Worm (Caenorhabditis elegans) whole organism, L3 larva: ENCODE results near the gene skpt-1.

Experiments
- ZK546.5 ChIP-seq: sonication (generic microtip); optimal IDR thresholded peaks from 2 replicates; lab custom pipeline; 2017; ENCODE audit warnings: missing biosample characterization, missing genetic modification characterization
- ceh-16 ChIP-seq: sonication (generic microtip); optimal IDR thresholded peaks from 2 replicates; lab custom pipeline; 2017; ENCODE audit warnings: missing biosample characterization, missing genetic modification characterization
- ceh-28 ChIP-seq: fragments of 150-350 bp; optimal IDR thresholded peaks from 2 replicates; lab custom pipeline; 2014; ENCODE audit warnings: missing biosample characterization, missing genetic modification reagents, missing genetic modification characterization
- ceh-82 ChIP-seq: fragments of 150-350 bp; optimal IDR thresholded peaks from 2 replicates; lab custom pipeline; 2014; ENCODE audit warnings: missing biosample characterization, missing genetic modification characterization
- ceh-9 ChIP-seq: sonication (generic microtip); optimal IDR thresholded peaks from 2 replicates; lab custom pipeline; 2018; ENCODE audit warnings: missing biosample characterization, missing genetic modification characterization
- daf-12 ChIP-seq: fragments of 150-350 bp; optimal IDR thresholded peaks from 2 replicates; lab custom pipeline; 2014; ENCODE audit warnings: missing biosample characterization, missing genetic modification reagents, missing genetic modification characterization
- egl-5 ChIP-seq: fragments of 150-350 bp; optimal IDR thresholded peaks from 2 replicates; lab custom pipeline; 2017; ENCODE audit warnings: missing biosample characterization, missing genetic modification reagents, missing genetic modification characterization, inconsistent platforms
- elt-1 ChIP-seq: fragments of 150-350 bp; optimal IDR thresholded peaks from 2 replicates; lab custom pipeline; 2014; ENCODE audit warnings: missing biosample characterization, missing genetic modification characterization
- elt-2 ChIP-seq: sonication (generic microtip); optimal IDR thresholded peaks from 2 replicates; lab custom pipeline; 2016; ENCODE audit warnings: missing genetic modification reagents, mild to moderate bottlenecking, missing genetic modification characterization, missing compliant biosample characterization
- elt-3 ChIP-seq, 3 experiments: fragments of 150-350 bp in 1 of 3; sonication (generic microtip) in 2 of 3; optimal IDR thresholded peaks; 2 replicates in 2 of 3; 4 replicates in 1 of 3; lab custom pipeline; 2014 to 2017; ENCODE audit warnings: missing biosample characterization in 3 of 3, missing genetic modification characterization in 3 of 3
- eor-1 ChIP-seq, 2 experiments: fragments of 150-350 bp; optimal IDR thresholded peaks; 2 replicates each; lab custom pipeline; 2014 to 2018; ENCODE audit warnings: missing biosample characterization in 2 of 2, missing genetic modification characterization in 2 of 2
- hmg-11 ChIP-seq: sonication (generic microtip); optimal IDR thresholded peaks from 2 replicates; lab custom pipeline; 2016; ENCODE audit warnings: missing genetic modification characterization, missing compliant biosample characterization
- lin-15B ChIP-seq: fragments of 150-350 bp; optimal IDR thresholded peaks from 2 replicates; lab custom pipeline; 2014; ENCODE audit warnings: missing biosample characterization, missing genetic modification characterization
- lin-39 ChIP-seq: fragments of 150-350 bp; optimal IDR thresholded peaks from 2 replicates; lab custom pipeline; 2018; ENCODE audit warnings: missing biosample characterization, missing genetic modification reagents, missing genetic modification characterization
- lsy-12 ChIP-seq: sonication (generic microtip); optimal IDR thresholded peaks from 2 replicates; lab custom pipeline; 2016; ENCODE audit warnings: mild to moderate bottlenecking, missing genetic modification characterization, missing compliant biosample characterization
- mdl-1 ChIP-seq: fragments of 150-350 bp; optimal IDR thresholded peaks from 2 replicates; lab custom pipeline; 2014; ENCODE audit warnings: missing biosample characterization, missing genetic modification characterization
- mml-1 ChIP-seq: fragments of 150-350 bp; sonication (generic microtip); optimal IDR thresholded peaks from 3 replicates; lab custom pipeline; 2014; ENCODE audit warnings: missing biosample characterization, missing genetic modification characterization
- nfya-1 ChIP-seq: sonication (generic microtip); optimal IDR thresholded peaks from 2 replicates; lab custom pipeline; 2017; ENCODE audit warnings: missing genetic modification characterization, mild to moderate bottlenecking, missing compliant biosample characterization, antibody characterized with exemption, moderate library complexity; ENCODE audit not compliant: insufficient read depth
- nhr-11 ChIP-seq: fragments of 150-350 bp; optimal IDR thresholded peaks from 2 replicates; lab custom pipeline; 2014; ENCODE audit warnings: missing biosample characterization, missing genetic modification characterization
- nhr-12 ChIP-seq: fragments of 150-350 bp; optimal IDR thresholded peaks from 2 replicates; lab custom pipeline; 2014; ENCODE audit warnings: missing biosample characterization, missing genetic modification characterization
- nhr-23 ChIP-seq: fragments of 150-350 bp; optimal IDR thresholded peaks from 2 replicates; lab custom pipeline; 2014; ENCODE audit warnings: missing biosample characterization, missing genetic modification reagents, missing genetic modification characterization
- nhr-237 ChIP-seq: fragments of 150-350 bp; optimal IDR thresholded peaks from 2 replicates; lab custom pipeline; 2014; ENCODE audit warnings: missing biosample characterization, missing genetic modification characterization
- nhr-28 ChIP-seq: fragments of 150-350 bp; optimal IDR thresholded peaks from 2 replicates; lab custom pipeline; 2014; ENCODE audit warnings: missing biosample characterization, missing genetic modification characterization
- nhr-43 ChIP-seq: sonication (generic microtip); optimal IDR thresholded peaks from 2 replicates; lab custom pipeline; 2016; ENCODE audit warnings: mild to moderate bottlenecking, missing genetic modification characterization, missing compliant biosample characterization; ENCODE audit not compliant: poor library complexity, severe bottlenecking
- nhr-67 ChIP-seq: fragments of 150-350 bp; optimal IDR thresholded peaks from 2 replicates; lab custom pipeline; 2014; ENCODE audit warnings: missing biosample characterization, missing genetic modification characterization
- nhr-76 ChIP-seq: fragments of 150-350 bp; sonication (generic microtip); optimal IDR thresholded peaks from 5 replicates; lab custom pipeline; 2014; ENCODE audit warnings: missing biosample characterization, missing genetic modification characterization
- nhr-77 ChIP-seq: fragments of 150-350 bp; optimal IDR thresholded peaks from 2 replicates; lab custom pipeline; 2014; ENCODE audit warnings: missing biosample characterization, missing genetic modification characterization
- pha-4 ChIP-seq: fragments of 150-350 bp; optimal IDR thresholded peaks from 2 replicates; lab custom pipeline; 2014; ENCODE audit warnings: missing biosample characterization, missing genetic modification reagents, missing genetic modification characterization
- pqm-1 ChIP-seq: fragments of 150-350 bp; optimal IDR thresholded peaks from 2 replicates; lab custom pipeline; 2017; ENCODE audit warnings: missing biosample characterization, missing genetic modification characterization, inconsistent platforms
- skn-1 ChIP-seq: fragments of 150-350 bp; optimal IDR thresholded peaks from 2 replicates; lab custom pipeline; 2014; ENCODE audit warnings: missing biosample characterization, missing genetic modification characterization
- snpc-4 ChIP-seq: fragments of 150-350 bp; optimal IDR thresholded peaks from 2 replicates; lab custom pipeline; 2014; ENCODE audit warnings: missing biosample characterization, missing genetic modification characterization
- tbx-2 ChIP-seq: sonication (generic microtip); optimal IDR thresholded peaks from 2 replicates; lab custom pipeline; 2016; ENCODE audit warnings: mild to moderate bottlenecking, missing genetic modification characterization, missing compliant biosample characterization
- unc-39 ChIP-seq: sonication (generic microtip); optimal IDR thresholded peaks from 4 replicates; lab custom pipeline; 2017; ENCODE audit warnings: missing biosample characterization, missing genetic modification characterization
- unc-62 ChIP-seq: fragments of 150-350 bp; sonication (generic microtip); optimal IDR thresholded peaks from 4 replicates; lab custom pipeline; 2014; ENCODE audit warnings: missing biosample characterization, missing genetic modification reagents, missing genetic modification characterization
- zag-1 ChIP-seq: fragments of 150-350 bp; optimal IDR thresholded peaks from 2 replicates; lab custom pipeline; 2014; ENCODE audit warnings: missing biosample characterization, missing genetic modification characterization
- ztf-11 ChIP-seq: fragments of 150-350 bp; optimal IDR thresholded peaks from 2 replicates; lab custom pipeline; 2014; ENCODE audit warnings: missing biosample characterization, missing genetic modification characterization
- ztf-4 ChIP-seq: fragments of 150-350 bp; optimal IDR thresholded peaks from 2 replicates; lab custom pipeline; 2014; ENCODE audit warnings: missing biosample characterization, missing genetic modification characterization

skpt-1 gene

ce11 chrIII:5448177-5448576 lies at the start of gene skpt-1:
Gene skpt-1, minus strand, starts transcription at chrIII:5448395.
- TF ChIP-seq hmg-11 (tag; lab: Kevin White, UChicago) (no peak), ceh-9 (tag; lab: Kevin White, UChicago) (no peak), snpc-4 (tag; lab: Kevin White, UChicago) (no peak), nhr-43 (tag; lab: Kevin White, UChicago) (no peak), unc-62 (GFP tag; lab: Kevin White, UChicago) (no peak), ZK546.5 (no peak), ztf-4 (tag; lab: Kevin White, UChicago) (no peak), zag-1 (tag; lab: Kevin White, UChicago) (no peak), lsy-12 (tag; lab: Kevin White, UChicago) (no peak), nhr-11 (tag; lab: Kevin White, UChicago) (no peak), ztf-11 (tag; lab: Kevin White, UChicago) (no peak), pqm-1 (tag; lab: Kevin White, UChicago) (no peak), nhr-28 (tag; lab: Kevin White, UChicago) (no peak), elt-1 (tag; lab: Kevin White, UChicago) (no peak), tbx-2 (tag; lab: Kevin White, UChicago) (no peak), lin-39 (tag; lab: Kevin White, UChicago) (peak; percentile 40), ceh-28 (tag; lab: Kevin White, UChicago) (no peak), ceh-16 (no peak), nhr-237 (tag; lab: Kevin White, UChicago) (no peak), mdl-1 (tag; lab: Kevin White, UChicago) (no peak), nhr-23 (tag; lab: Kevin White, UChicago) (peak; percentile 22), pha-4 (peak; percentile 51), lin-15B (peak; percentile 53), nhr-76 (tag; lab: Kevin White, UChicago) (no peak), nhr-77 (tag; lab: Kevin White, UChicago) (no peak), eor-1 (tag; optimal IDR thresholded peaks at IDR 0.05; lab: Kevin White, UChicago) (no peak), skn-1 (tag; lab: Kevin White, UChicago) (no peak), elt-2 (tag; lab: Kevin White, UChicago) (no peak), nhr-12 (tag; lab: Kevin White, UChicago) (no peak), unc-39 (tag; lab: Kevin White, UChicago) (no peak), elt-3 (tag; optimal IDR thresholded peaks at IDR 0.05; lab: Kevin White, UChicago) (no peak), nfya-1 (tag; lab: Kevin White, UChicago) (peak; percentile 58)
- TF ChIP-seq, all 47 proteins: peak for 5

- TF ChIP-seq nhr-28 (tag; lab: Kevin White, UChicago): no peak
- no peak for TF ChIP-seq unc-39 (tag; lab: Kevin White, UChicago)
- no peak for TF ChIP-seq ceh-9 (tag; lab: Kevin White, UChicago)
- TF ChIP-seq ceh-28 (tag; lab: Kevin White, UChicago): no peak
- no peak for TF ChIP-seq ztf-4 (tag; lab: Kevin White, UChicago)
- TF ChIP-seq, all 47 proteins: peak for 0
These were observed 47.0 kb upstream of the skpt-1 start, which contains the start of gene R02F2.8 for ce11 chrIII:5495168-5495567. Gene R02F2.8, minus strand, starts transcription at chrIII:5495268.

DNA sequence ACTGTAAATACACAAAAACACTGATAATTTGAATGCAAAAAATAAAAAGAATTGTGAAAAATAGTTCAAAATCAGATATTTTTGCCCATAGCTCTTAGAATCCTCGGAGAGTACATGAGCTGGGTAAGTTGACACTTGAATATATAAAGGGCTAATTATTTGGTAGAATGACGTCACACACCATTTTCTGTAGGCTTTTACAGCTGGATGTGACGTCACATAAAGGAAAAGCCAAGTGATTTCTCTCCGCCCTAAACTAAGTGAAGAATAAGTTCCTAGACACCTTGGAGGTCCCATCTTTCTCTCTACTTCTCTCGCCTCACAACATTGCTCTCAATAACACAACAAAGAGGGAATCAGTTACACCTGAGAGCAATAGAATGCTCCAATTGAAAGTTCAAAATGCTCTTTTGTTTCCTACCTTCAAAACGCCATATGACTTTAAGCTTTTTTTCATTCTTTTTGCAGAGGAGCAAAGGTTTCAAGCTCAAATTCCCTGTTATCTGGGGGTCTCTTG lies 39.0 kb upstream of the skpt-1 start, which contains the start of gene osg-1:
osg-1 (plus strand) TSS at position 467 of the 517 bp plus-strand sequence.
- TF ChIP-seq nhr-12 (tag; lab: Kevin White, UChicago) (no peak), lin-39 (tag; lab: Kevin White, UChicago) (no peak), mdl-1 (tag; lab: Kevin White, UChicago) (no peak), daf-12 (tag; lab: Kevin White, UChicago) (no peak), nfya-1 (tag; lab: Kevin White, UChicago) (no peak), nhr-237 (tag; lab: Kevin White, UChicago) (no peak), elt-1 (tag; lab: Kevin White, UChicago) (no peak), skn-1 (tag; lab: Kevin White, UChicago) (no peak), elt-3 (tag; optimal IDR thresholded peaks at IDR 0.05; lab: Kevin White, UChicago) (no peak), nhr-28 (tag; lab: Kevin White, UChicago) (no peak), egl-5 (tag; lab: Kevin White, UChicago) (no peak), nhr-67 (tag; lab: Kevin White, UChicago) (no peak), ceh-82 (tag; lab: Kevin White, UChicago) (no peak), lsy-12 (tag; lab: Kevin White, UChicago) (no peak), unc-39 (tag; lab: Kevin White, UChicago) (no peak), ceh-9 (tag; lab: Kevin White, UChicago) (no peak), mml-1 (tag; lab: Kevin White, UChicago) (no peak), ceh-16 (no peak), unc-62 (GFP tag; lab: Kevin White, UChicago) (no peak), snpc-4 (tag; lab: Kevin White, UChicago) (no peak)
